Fruit fly (Drosophila melanogaster): Measurements from ENCODE around the gene mei-217.

The mei-217 gene

DNA sequence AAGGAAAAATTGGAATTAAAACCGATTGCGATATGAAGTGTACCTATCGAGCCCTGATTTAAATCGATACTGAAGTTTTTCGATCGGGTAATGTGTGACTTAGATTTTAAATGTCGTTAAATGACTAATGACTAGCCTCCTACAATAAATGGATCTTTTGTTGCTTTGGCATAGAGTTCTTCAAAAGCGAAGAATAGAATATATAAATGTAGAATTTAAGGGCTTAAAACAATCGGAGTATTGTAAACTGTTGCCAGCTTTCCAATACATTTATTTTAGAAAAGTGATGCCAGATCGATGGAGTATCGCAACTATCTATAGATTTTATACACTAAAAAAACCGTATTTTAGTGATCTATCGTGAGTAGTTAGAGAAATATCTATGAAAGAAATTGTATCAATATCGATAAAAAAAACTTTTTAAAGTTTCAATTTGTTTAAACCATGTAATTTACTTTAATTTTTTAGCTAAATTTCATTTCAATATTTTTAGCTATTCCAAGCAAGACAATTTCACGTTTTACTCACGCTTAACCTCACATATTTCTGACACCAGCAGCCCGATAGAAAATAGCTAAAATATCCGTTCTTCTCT lies at the start of gene mei-217, which contains the start of gene mei-218 (continued):
- TF ChIP-seq ttk (GFP tag; IDR thresholded peaks at IDR 0.05) (no peak), Dfd (GFP tag; optimal IDR thresholded peaks at IDR 0.05) (no peak), maf-S (GFP tag; optimal IDR thresholded peaks at IDR 0.05) (no peak), repo (GFP tag; optimal IDR thresholded peaks at IDR 0.05) (no peak), CG14965 (GFP tag; optimal IDR thresholded peaks at IDR 0.05; ENCODE audit: borderline replicate concordance) (no peak), unpg (GFP tag; optimal IDR thresholded peaks at IDR 0.05) (no peak), Rfx (GFP tag; IDR thresholded peaks at IDR 0.05) (0 out of 2 replicates have a peak, but pooled peaks have one; percentile 36), ssp (GFP tag; IDR thresholded peaks at IDR 0.05) (0 out of 2 replicates have a peak, but pooled peaks have one; percentile 11), dati (GFP tag; IDR thresholded peaks at IDR 0.05) (no peak), nerfin-2 (GFP tag; IDR thresholded peaks at IDR 0.05; ENCODE audit: partially characterized antibody) (0 out of 2 replicates have a peak, but pooled peaks have one; percentile 39), CG7745 (tag; optimal IDR thresholded peaks at IDR 0.05) (no peak), CG12155 (GFP tag; optimal IDR thresholded peaks at IDR 0.05) (no peak), aop (GFP tag; IDR thresholded peaks at IDR 0.05) (no peak), ap (GFP tag; IDR thresholded peaks at IDR 0.05) (no peak), CG17328 (GFP tag; IDR thresholded peaks at IDR 0.05) (no peak), amos (GFP tag; IDR thresholded peaks at IDR 0.05; ENCODE audit: partially characterized antibody) (peak; percentile 68), sens (GFP tag) (peak; percentile 84), CG4730 (GFP tag; IDR thresholded peaks at IDR 0.05) (no peak), Max (GFP tag; optimal IDR thresholded peaks at IDR 0.05) (no peak), ken (GFP tag; IDR thresholded peaks at IDR 0.05) (no peak), fu2 (GFP tag; optimal IDR thresholded peaks at IDR 0.05) (no peak), tx (GFP tag; optimal IDR thresholded peaks at IDR 0.05) (no peak), CG11695 (GFP tag; IDR thresholded peaks at IDR 0.05) (no peak), tll (GFP tag; optimal IDR thresholded peaks at IDR 0.05) (no peak), Ssrp (tag; optimal IDR thresholded peaks at IDR 0.05) (peak; percentile 37), CG13775 (GFP tag; optimal IDR thresholded peaks at IDR 0.05) (no peak), twi (tag; optimal IDR thresholded peaks at IDR 0.05) (no peak), CG8290 (GFP tag; optimal IDR thresholded peaks at IDR 0.05) (no peak), CG8290 (tag; optimal IDR thresholded peaks at IDR 0.05) (no peak), chif (GFP tag; optimal IDR thresholded peaks at IDR 0.05) (peak in 1 of 2 experiments; percentile 31), oc (tag; optimal IDR thresholded peaks at IDR 0.05) (no peak), HLH54F (GFP tag; optimal IDR thresholded peaks at IDR 0.05) (no peak), lbe (GFP tag; optimal IDR thresholded peaks at IDR 0.05) (no peak), toy (GFP tag; IDR thresholded peaks at IDR 0.05) (no peak), CG9215 (GFP tag; IDR thresholded peaks at IDR 0.05) (no peak), CG14860 (GFP tag; IDR thresholded peaks at IDR 0.05; ENCODE audit: partially characterized antibody) (peak; percentile 66), CrebB (tag; optimal IDR thresholded peaks at IDR 0.05) (no peak), dmrt11E (tag; optimal IDR thresholded peaks at IDR 0.05) (peak; percentile 25), CG18262 (tag; optimal IDR thresholded peaks at IDR 0.05) (peak; percentile 32), CG31388 (GFP tag; optimal IDR thresholded peaks at IDR 0.05) (no peak), stc (GFP tag; IDR thresholded peaks at IDR 0.05) (no peak), Fer1 (GFP tag; optimal IDR thresholded peaks at IDR 0.05) (no peak), pb (GFP tag; optimal IDR thresholded peaks at IDR 0.05) (no peak), HLH4C (GFP tag; IDR thresholded peaks at IDR 0.05; ENCODE audit: partially characterized antibody) (peak; percentile 70), NC2β (GFP tag; optimal IDR thresholded peaks at IDR 0.05) (no peak), chinmo (GFP tag; IDR thresholded peaks at IDR 0.05; ENCODE audit: partially characterized antibody) (no peak), CoRest (tag; optimal IDR thresholded peaks at IDR 0.05) (no peak), abd-A (tag; optimal IDR thresholded peaks at IDR 0.05) (no peak), zf30C (GFP tag; optimal IDR thresholded peaks at IDR 0.05) (no peak), klu (GFP tag; IDR thresholded peaks at IDR 0.05) (no peak), Hmr (GFP tag; optimal IDR thresholded peaks at IDR 0.05) (no peak)
